Worm (Caenorhabditis elegans): Measurements from ENCODE around the gene mrps-11.
"Not testable (repeated sequence)": the region's sequence is repeated elsewhere in the genome, so short reads cannot be mapped to it uniquely, and the experiment has no call there.

DNA sequence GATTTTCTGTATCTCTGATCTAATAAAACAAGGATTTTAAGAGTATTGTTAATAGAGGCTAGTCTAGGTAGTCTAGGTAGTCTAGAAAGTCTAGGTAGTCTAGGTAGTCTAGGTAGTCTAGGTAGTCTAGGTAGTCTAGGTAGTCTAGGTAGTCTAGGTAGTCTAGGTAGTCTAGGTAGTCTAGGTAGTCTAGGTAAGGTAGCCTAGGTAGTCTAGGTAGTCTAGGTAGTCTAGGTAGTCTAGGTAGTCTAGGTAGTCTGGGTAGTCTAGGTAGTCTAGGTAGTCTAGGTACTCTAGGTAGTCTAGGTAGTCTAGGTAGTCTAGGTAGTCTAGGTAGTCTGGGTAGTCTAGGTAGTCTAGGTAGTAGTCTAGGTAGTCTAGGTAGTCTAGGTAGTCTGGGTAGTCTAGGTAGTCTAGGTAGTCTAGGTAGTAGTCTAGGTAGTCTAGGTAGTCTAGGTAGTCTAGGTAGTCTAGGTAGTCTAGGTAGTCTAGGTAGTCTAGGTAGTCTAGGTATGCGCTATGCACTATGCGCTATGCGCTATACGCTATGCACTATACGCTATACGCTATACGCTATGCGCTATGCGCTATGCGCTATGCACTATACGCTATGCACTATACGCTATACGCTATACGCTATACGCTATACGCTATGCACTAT, 15.6 kb upstream of the mrps-11 start:
- not testable (repeated sequence) for TF ChIP-seq alr-1, ceh-16 (tag; optimal IDR thresholded peaks at IDR 0.05)

Measured in whole organism, L2 larva.